Worm (Caenorhabditis elegans): ENCODE measurements around the gene madd-3.

Gene madd-3

DNA sequence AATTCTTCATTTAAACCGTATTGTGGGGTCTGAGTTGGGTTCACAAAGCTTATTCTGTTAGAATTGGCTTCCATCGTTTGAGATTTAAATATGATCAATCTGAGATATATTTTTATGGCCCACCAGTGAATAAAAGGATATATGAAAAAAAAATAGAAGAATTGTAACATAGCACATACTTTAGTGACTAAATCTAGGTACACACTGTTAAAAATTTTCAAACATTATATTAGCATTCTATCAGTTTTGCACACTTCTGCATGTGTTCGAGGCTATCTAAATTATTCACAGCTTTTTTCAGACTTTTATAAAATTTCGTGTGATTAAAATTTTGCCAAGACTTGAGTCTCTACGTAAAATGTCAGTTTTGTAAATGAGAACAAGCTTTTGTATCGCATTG lies 14.9 kb downstream of the madd-3 start, which contains the start of gene E02H4.2:
TSS of gene E02H4.2 (minus strand) at position 101 of the 400 bp plus-strand sequence.
- TF ChIP-seq pes-1 (GFP tag; IDR thresholded peaks at IDR 0.05) (no peak), B0310.2 (tag; optimal IDR thresholded peaks at IDR 0.05) (no peak)

DNA sequence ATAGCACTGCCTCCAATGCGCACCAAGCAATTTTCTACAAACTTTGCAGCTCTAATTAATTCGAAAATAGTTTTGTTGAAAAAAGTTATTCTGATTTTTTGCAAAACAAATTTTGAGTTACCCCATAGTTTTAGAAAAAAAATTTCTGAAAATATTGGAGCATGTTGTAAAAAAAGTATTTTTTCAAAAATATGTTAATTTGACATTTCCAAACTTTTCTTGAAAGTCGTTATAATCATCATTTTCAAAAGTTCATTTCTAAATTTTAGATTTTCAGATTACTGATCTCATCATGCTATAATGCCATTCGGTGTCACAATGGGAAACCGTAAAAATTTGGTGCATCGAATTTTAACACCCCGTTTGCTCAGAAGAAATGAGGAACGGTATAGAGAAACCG lies 28.7 kb downstream of the madd-3 start, which contains the start of gene del-1:
TSS of gene del-1 (plus strand) at position 301 of the 400 bp plus-strand sequence.
- TF ChIP-seq aly-1 (tag; optimal IDR thresholded peaks at IDR 0.05) (no peak), sea-1 (GFP tag; conservative IDR thresholded peaks at IDR 0.05) (no peak), scrt-1 (GFP tag; IDR thresholded peaks at IDR 0.05) (no peak), hmg-4 (GFP tag; optimal IDR thresholded peaks at IDR 0.05) (no peak), B0310.2 (tag; optimal IDR thresholded peaks at IDR 0.05) (no peak), flt-1 (GFP tag; IDR thresholded peaks at IDR 0.05) (no peak), ceh-13 (GFP tag; optimal IDR thresholded peaks at IDR 0.05) (no peak), hmbx-1 (tag; optimal IDR thresholded peaks at IDR 0.05) (no peak), tbx-37 (GFP tag; conservative IDR thresholded peaks at IDR 0.05) (no peak), F13C5.2 (tag; optimal IDR thresholded peaks at IDR 0.05) (no peak), hnd-1 (tag; optimal IDR thresholded peaks at IDR 0.05) (no peak), pes-1 (GFP tag; IDR thresholded peaks at IDR 0.05) (no peak), ceh-36 (tag; optimal IDR thresholded peaks at IDR 0.05) (no peak)

ce11 chrX:14267170-14267569 lies 29.3 kb downstream of the madd-3 start:
- TF ChIP-seq hnd-1 (tag; optimal IDR thresholded peaks at IDR 0.05) = no peak
- TF ChIP-seq ets-7 (tag; optimal IDR thresholded peaks at IDR 0.05) = no peak
- TF ChIP-seq F13C5.2 (tag; optimal IDR thresholded peaks at IDR 0.05) = no peak
- no peak for TF ChIP-seq ceh-13 (GFP tag; optimal IDR thresholded peaks at IDR 0.05)
- TF ChIP-seq hmg-4 (GFP tag; optimal IDR thresholded peaks at IDR 0.05) = no peak
- no peak for TF ChIP-seq hmbx-1 (tag; optimal IDR thresholded peaks at IDR 0.05)
- no peak for TF ChIP-seq ceh-36 (tag; optimal IDR thresholded peaks at IDR 0.05)
- TF ChIP-seq pes-1 (GFP tag; IDR thresholded peaks at IDR 0.05) = no peak
- TF ChIP-seq B0310.2 (tag; optimal IDR thresholded peaks at IDR 0.05) = no peak

ce11 chrX:14263473-14263872 lies 33.0 kb downstream of the madd-3 start, which contains the start of gene E02H4.8:
TSS of gene E02H4.8 (minus strand) at chrX:14263573.
- TF ChIP-seq aly-1 (tag; optimal IDR thresholded peaks at IDR 0.05) (no peak), scrt-1 (GFP tag; IDR thresholded peaks at IDR 0.05) (no peak), pes-1 (GFP tag; IDR thresholded peaks at IDR 0.05) (no peak), ceh-13 (GFP tag; optimal IDR thresholded peaks at IDR 0.05) (no peak), flt-1 (GFP tag; IDR thresholded peaks at IDR 0.05) (no peak), sea-1 (GFP tag; conservative IDR thresholded peaks at IDR 0.05) (no peak), ets-7 (tag; optimal IDR thresholded peaks at IDR 0.05) (no peak), F13C5.2 (tag; optimal IDR thresholded peaks at IDR 0.05) (no peak), ama-1 (optimal IDR thresholded peaks at IDR 0.05) (no peak), hmg-4 (GFP tag; optimal IDR thresholded peaks at IDR 0.05) (no peak)

DNA sequence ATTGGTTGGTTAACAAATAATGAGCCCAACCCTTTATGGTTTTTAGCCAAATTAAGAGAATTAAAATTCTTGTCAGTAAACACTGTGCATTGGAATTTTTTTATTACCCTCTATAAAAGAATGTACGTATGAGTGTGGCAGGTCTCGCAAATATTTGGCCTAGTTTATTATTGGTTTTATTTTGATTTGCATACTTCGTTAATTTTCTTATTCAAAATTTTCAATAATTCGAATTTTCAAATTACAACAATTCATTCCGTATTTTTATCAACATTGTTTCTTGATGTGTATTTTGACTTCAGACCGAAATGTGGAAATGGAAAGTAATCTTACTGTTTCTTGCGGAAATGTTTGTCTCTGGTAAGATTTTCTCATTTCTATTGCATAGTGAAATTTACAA lies 38.8 kb downstream of the madd-3 start, which contains the start of gene E02H4.4:
TSS of gene E02H4.4 (plus strand) at position 301 of the 400 bp plus-strand sequence.
- TF ChIP-seq ets-7 (tag; optimal IDR thresholded peaks at IDR 0.05) = no peak
- no peak for TF ChIP-seq scrt-1 (GFP tag; IDR thresholded peaks at IDR 0.05)
- no peak for TF ChIP-seq aly-1 (tag; optimal IDR thresholded peaks at IDR 0.05)
- TF ChIP-seq tbx-37 (GFP tag; conservative IDR thresholded peaks at IDR 0.05) = no peak
- no peak for TF ChIP-seq pes-1 (GFP tag; IDR thresholded peaks at IDR 0.05)
- no peak for TF ChIP-seq flt-1 (GFP tag; IDR thresholded peaks at IDR 0.05)

DNA sequence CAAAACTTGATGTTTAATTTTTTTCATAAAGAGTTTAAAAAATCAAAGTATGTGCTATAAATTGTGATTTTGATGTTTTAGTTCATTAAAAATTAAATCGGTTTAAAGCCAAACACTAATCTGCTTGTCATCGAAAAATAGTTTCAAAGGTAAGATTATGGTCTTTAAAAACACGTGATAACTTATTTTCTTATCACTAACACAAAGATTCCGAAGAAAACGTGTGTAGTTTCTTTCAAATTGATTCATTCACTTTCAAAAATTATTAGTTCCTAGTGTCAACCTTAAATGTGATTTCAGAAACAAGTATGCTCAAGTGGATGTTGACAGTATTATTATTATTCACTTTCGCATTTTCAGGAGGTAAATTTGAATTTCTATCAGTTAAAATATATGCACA lies 40.5 kb downstream of the madd-3 start, which contains the start of gene E02H4.7:
TSS of gene E02H4.7 (plus strand) at position 301 of the 400 bp plus-strand sequence.
- TF ChIP-seq tbx-37 (GFP tag; conservative IDR thresholded peaks at IDR 0.05) = no peak
- no peak for TF ChIP-seq scrt-1 (GFP tag; IDR thresholded peaks at IDR 0.05)
- TF ChIP-seq ets-7 (tag; optimal IDR thresholded peaks at IDR 0.05) = no peak
- no peak for TF ChIP-seq ceh-13 (GFP tag; optimal IDR thresholded peaks at IDR 0.05)
- TF ChIP-seq B0310.2 (tag; optimal IDR thresholded peaks at IDR 0.05) = no peak
- no peak for TF ChIP-seq hmbx-1 (tag; optimal IDR thresholded peaks at IDR 0.05)
- TF ChIP-seq flt-1 (GFP tag; IDR thresholded peaks at IDR 0.05) = no peak
- no peak for TF ChIP-seq ama-1 (optimal IDR thresholded peaks at IDR 0.05)
- no peak for TF ChIP-seq hmg-4 (GFP tag; optimal IDR thresholded peaks at IDR 0.05)
- TF ChIP-seq sea-1 (GFP tag; conservative IDR thresholded peaks at IDR 0.05) = no peak
- no peak for TF ChIP-seq tra-4 (tag; optimal IDR thresholded peaks at IDR 0.05)
- TF ChIP-seq ceh-36 (tag; optimal IDR thresholded peaks at IDR 0.05) = no peak
- TF ChIP-seq pes-1 (GFP tag; IDR thresholded peaks at IDR 0.05) = no peak
- TF ChIP-seq hnd-1 (tag; optimal IDR thresholded peaks at IDR 0.05) = no peak

- TF ChIP-seq ceh-36 (tag; optimal IDR thresholded peaks at IDR 0.05) (no peak), hnd-1 (tag; optimal IDR thresholded peaks at IDR 0.05) (no peak), flt-1 (GFP tag; IDR thresholded peaks at IDR 0.05) (no peak), hmbx-1 (tag; optimal IDR thresholded peaks at IDR 0.05) (no peak), tra-4 (tag; optimal IDR thresholded peaks at IDR 0.05) (no peak), ceh-13 (GFP tag; optimal IDR thresholded peaks at IDR 0.05) (no peak), F13C5.2 (tag; optimal IDR thresholded peaks at IDR 0.05) (no peak), hmg-4 (GFP tag; optimal IDR thresholded peaks at IDR 0.05) (no peak), scrt-1 (GFP tag; IDR thresholded peaks at IDR 0.05) (no peak), ama-1 (optimal IDR thresholded peaks at IDR 0.05) (no peak), tbx-11 (GFP tag; IDR thresholded peaks at IDR 0.05) (no peak), sea-1 (GFP tag; conservative IDR thresholded peaks at IDR 0.05) (no peak), ets-7 (tag; optimal IDR thresholded peaks at IDR 0.05) (no peak), tbx-37 (GFP tag; conservative IDR thresholded peaks at IDR 0.05) (no peak), pes-1 (GFP tag; IDR thresholded peaks at IDR 0.05) (no peak), aly-1 (tag; optimal IDR thresholded peaks at IDR 0.05) (no peak)
These were observed 41.4 kb downstream of the madd-3 start, which contains the start of gene E02H4.5 for ce11 chrX:14255031-14255430. TSS of gene E02H4.5 (minus strand) at chrX:14255131.

ce11 chrX:14252042-14252441 lies 44.4 kb downstream of the madd-3 start, which contains the start of gene E02H4.6:
TSS of gene E02H4.6 (minus strand) at chrX:14252142.
- TF ChIP-seq pes-1 (GFP tag; IDR thresholded peaks at IDR 0.05) (no peak), ceh-36 (tag; optimal IDR thresholded peaks at IDR 0.05) (no peak), ama-1 (optimal IDR thresholded peaks at IDR 0.05) (no peak), F13C5.2 (tag; optimal IDR thresholded peaks at IDR 0.05) (no peak), flt-1 (GFP tag; IDR thresholded peaks at IDR 0.05) (no peak), hmg-4 (GFP tag; optimal IDR thresholded peaks at IDR 0.05) (no peak), hmbx-1 (tag; optimal IDR thresholded peaks at IDR 0.05) (no peak), tbx-11 (GFP tag; IDR thresholded peaks at IDR 0.05) (no peak), ets-7 (tag; optimal IDR thresholded peaks at IDR 0.05) (no peak), B0310.2 (tag; optimal IDR thresholded peaks at IDR 0.05) (no peak), ceh-13 (GFP tag; optimal IDR thresholded peaks at IDR 0.05) (no peak), aly-1 (tag; optimal IDR thresholded peaks at IDR 0.05) (no peak), hnd-1 (tag; optimal IDR thresholded peaks at IDR 0.05) (no peak), scrt-1 (GFP tag; IDR thresholded peaks at IDR 0.05) (no peak), sea-1 (GFP tag; conservative IDR thresholded peaks at IDR 0.05) (no peak), tbx-37 (GFP tag; conservative IDR thresholded peaks at IDR 0.05) (no peak), tra-4 (tag; optimal IDR thresholded peaks at IDR 0.05) (no peak)

All from whole organism, early embryonic.